Worm (Caenorhabditis elegans) whole organism, dauer: Measurements from ENCODE around the gene F20D6.11.

ENCODE experiments used
- unc-62 ChIP-seq: sonication (generic microtip); optimal IDR thresholded peaks from 2 replicates; lab custom pipeline; 2017; ENCODE audit warnings: missing biosample characterization, missing genetic modification reagents, missing genetic modification characterization

F20D6.11 gene

ce11 chrV:8217118-8217517 is 18.2 kb upstream of the F20D6.11 start:
- no peak for TF ChIP-seq unc-62 (GFP tag; lab: Kevin White, UChicago)

ce11 chrV:8215158-8215557 is 16.3 kb upstream of the F20D6.11 start:
- TF ChIP-seq unc-62 (GFP tag; lab: Kevin White, UChicago), result no peak

ce11 chrV:8213868-8214267 is 15.0 kb upstream of the F20D6.11 start, which contains the start of gene K07C11.7:
TSS of gene K07C11.7 (minus strand) at chrV:8213968.
- no peak for TF ChIP-seq unc-62 (GFP tag; lab: Kevin White, UChicago)

- no peak for TF ChIP-seq unc-62 (GFP tag; lab: Kevin White, UChicago)
Measured at ce11 chrV:8212816-8213215, 13.9 kb upstream of the F20D6.11 start.

ce11 chrV:8211993-8212392 is 13.1 kb upstream of the F20D6.11 start:
- no peak for TF ChIP-seq unc-62 (GFP tag; lab: Kevin White, UChicago)

- TF ChIP-seq unc-62 (GFP tag; lab: Kevin White, UChicago), result no peak
Measured at ce11 chrV:8210527-8210926, 11.6 kb upstream of the F20D6.11 start.

ce11 chrV:8206931-8207330 is 8.0 kb upstream of the F20D6.11 start, which contains the start of gene timp-1:
TSS of gene timp-1 (plus strand) at chrV:8207235.
- no peak for TF ChIP-seq unc-62 (GFP tag; lab: Kevin White, UChicago)

- no peak for TF ChIP-seq unc-62 (GFP tag; lab: Kevin White, UChicago)
Measured at ce11 chrV:8203085-8203643, 4.3 kb upstream of the F20D6.11 start, which contains the start of gene cest-17. TSS of gene cest-17 (plus strand) at chrV:8203332.

- no peak for TF ChIP-seq unc-62 (GFP tag; lab: Kevin White, UChicago)
Measured at ce11 chrV:8201229-8201858, 2.5 kb upstream of the F20D6.11 start, which contains the start of gene cri-2. TSS of gene cri-2 (plus strand) at chrV:8201808.

ce11 chrV:8196993-8197392 is 1.9 kb downstream of the F20D6.11 start:
- no peak for TF ChIP-seq unc-62 (GFP tag; lab: Kevin White, UChicago)

- no peak for TF ChIP-seq unc-62 (GFP tag; lab: Kevin White, UChicago)
Measured at ce11 chrV:8195889-8196418, 2.9 kb downstream of the F20D6.11 start, which contains the start of gene F20D6.10. TSS of gene F20D6.10 (minus strand) at chrV:8195939.

ce11 chrV:8190430-8190829 is 8.5 kb downstream of the F20D6.11 start, which contains the start of gene F20D6.1:
TSS of gene F20D6.1 (plus strand) at chrV:8190730.
- TF ChIP-seq unc-62 (GFP tag; lab: Kevin White, UChicago), result no peak

- no peak for TF ChIP-seq unc-62 (GFP tag; lab: Kevin White, UChicago)
Measured at ce11 chrV:8190016-8190415, 8.9 kb downstream of the F20D6.11 start, which contains the start of gene F20D6.12. TSS of gene F20D6.12 (minus strand) at chrV:8190116.

ce11 chrV:8188421-8188820 is 10.5 kb downstream of the F20D6.11 start, which contains the start of gene F20D6.15:
TSS of gene F20D6.15 (minus strand) at chrV:8188467.
- TF ChIP-seq unc-62 (GFP tag; lab: Kevin White, UChicago), result no peak

ce11 chrV:8185737-8186136 is 13.2 kb downstream of the F20D6.11 start, which contains the start of gene F20D6.2:
TSS of gene F20D6.2 (plus strand) at chrV:8186037.
- TF ChIP-seq unc-62 (GFP tag; lab: Kevin White, UChicago), result no peak

ce11 chrV:8183384-8183783 is 15.5 kb downstream of the F20D6.11 start, which contains the start of gene srp-8:
TSS of gene srp-8 (plus strand) at chrV:8183684.
- TF ChIP-seq unc-62 (GFP tag; lab: Kevin White, UChicago), result no peak
